Fruit fly (Drosophila melanogaster) whole organism, embryonic: ENCODE results near the gene MED28.
A peak's percentile ranks its signal among the peaks of the same experiment; 100 is the strongest.

Source experiments
- Aef1 ChIP-seq: fragments of 200-800 bp; sonication (Bioruptor generic); IDR thresholded peaks from 3 replicates; pipeline ENCODE4 v1.3.6; 2022; ENCODE audit warnings: missing biosample characterization, missing genetic modification characterization
- Bteb2 ChIP-seq: fragments of 200-800 bp; sonication (Bioruptor generic); optimal IDR thresholded peaks from 2 replicates; lab custom pipeline; 2016; ENCODE audit warnings: missing biosample characterization, missing genetic modification characterization
- CG10431 ChIP-seq: fragments of 200-800 bp; sonication (Bioruptor generic); optimal IDR thresholded peaks from 3 replicates; lab custom pipeline; 2018; ENCODE audit warnings: missing biosample characterization, mild to moderate bottlenecking, missing genetic modification characterization
- CG10462 ChIP-seq: fragments of 200-800 bp; sonication (Bioruptor generic); optimal IDR thresholded peaks from 2 replicates; lab custom pipeline; 2016; ENCODE audit warnings: missing biosample characterization, missing genetic modification characterization
- CG11093 ChIP-seq: fragments of 200-800 bp; sonication (Bioruptor generic); IDR thresholded peaks from 3 replicates; pipeline ENCODE4 v1.3.6; 2022; ENCODE audit warnings: missing biosample characterization, missing genetic modification characterization
- CG11560 ChIP-seq: fragments of 200-800 bp; sonication (Bioruptor generic); IDR thresholded peaks from 3 replicates; pipeline ENCODE4 v1.3.6; 2022; ENCODE audit warnings: missing biosample characterization, missing genetic modification characterization
- CG13287 ChIP-seq: fragments of 200-800 bp; sonication (Bioruptor generic); IDR thresholded peaks from 2 replicates; pipeline ENCODE4 v1.3.6; 2022; ENCODE audit warnings: missing biosample characterization, missing genetic modification characterization; ENCODE audit not compliant: partially characterized antibody
- CG13775 ChIP-seq: fragments of 200-800 bp; sonication (Bioruptor generic); optimal IDR thresholded peaks from 3 replicates; lab custom pipeline; 2017; ENCODE audit warnings: missing biosample characterization, mild to moderate bottlenecking, missing genetic modification characterization
- CG14050 ChIP-seq: fragments of 200-800 bp; sonication (Bioruptor generic); IDR thresholded peaks from 3 replicates; pipeline ENCODE4 v1.3.6; 2022; ENCODE audit warnings: missing biosample characterization, missing genetic modification characterization
- CG15601 ChIP-seq: fragments of 200-800 bp; sonication (Bioruptor generic); optimal IDR thresholded peaks from 3 replicates; lab custom pipeline; 2019; ENCODE audit warnings: missing biosample characterization, mild to moderate bottlenecking, missing genetic modification characterization, moderate library complexity
- CG17328 ChIP-seq: fragments of 200-800 bp; sonication (Bioruptor generic); IDR thresholded peaks from 2 replicates; pipeline ENCODE4 v1.3.6; 2022; ENCODE audit warnings: missing biosample characterization, missing genetic modification characterization
- CG18764 ChIP-seq: fragments of 200-800 bp; sonication (Bioruptor generic); optimal IDR thresholded peaks from 3 replicates; lab custom pipeline; 2016; ENCODE audit warnings: missing biosample characterization, missing genetic modification characterization
- CG3065 ChIP-seq: fragments of 200-800 bp; sonication (Bioruptor generic); optimal IDR thresholded peaks from 2 replicates; lab custom pipeline; 2016; ENCODE audit warnings: missing biosample characterization, missing genetic modification characterization
- CG32532 ChIP-seq: fragments of 200-800 bp; sonication (Bioruptor generic); IDR thresholded peaks from 2 replicates; pipeline ENCODE4 v1.3.6; 2022; ENCODE audit warnings: missing biosample characterization, missing genetic modification characterization
- CG32767 ChIP-seq: fragments of 200-800 bp; sonication (Bioruptor generic); IDR thresholded peaks from 2 replicates; pipeline ENCODE4 v1.3.6; 2022; ENCODE audit warnings: missing biosample characterization, missing genetic modification characterization
- CG3281 ChIP-seq: fragments of 200-800 bp; sonication (Bioruptor generic); optimal IDR thresholded peaks from 3 replicates; lab custom pipeline; 2017; ENCODE audit warnings: missing biosample characterization, mild to moderate bottlenecking, missing genetic modification characterization
- CG3407 ChIP-seq: fragments of 200-800 bp; sonication (Bioruptor generic); optimal IDR thresholded peaks from 2 replicates; lab custom pipeline; 2018; ENCODE audit warnings: missing biosample characterization, mild to moderate bottlenecking, missing genetic modification characterization
- CG3995 ChIP-seq: fragments of 200-800 bp; sonication (Bioruptor generic); optimal IDR thresholded peaks from 3 replicates; lab custom pipeline; 2016; ENCODE audit warnings: missing biosample characterization, missing genetic modification characterization
- CG4617 ChIP-seq: fragments of 200-800 bp; sonication (Bioruptor generic); optimal IDR thresholded peaks from 3 replicates; lab custom pipeline; 2016; ENCODE audit warnings: missing biosample characterization, missing genetic modification characterization, borderline replicate concordance
- CG4707 ChIP-seq: fragments of 200-800 bp; sonication (Bioruptor generic); optimal IDR thresholded peaks from 2 replicates; lab custom pipeline; 2018; ENCODE audit warnings: missing biosample characterization, mild to moderate bottlenecking, missing genetic modification characterization, moderate library complexity
- CG6791 ChIP-seq: fragments of 200-800 bp; sonication (Bioruptor generic); IDR thresholded peaks from 3 replicates; pipeline ENCODE4 v1.3.6; 2022; ENCODE audit warnings: missing biosample characterization, missing genetic modification characterization; ENCODE audit not compliant: partially characterized antibody
- CG7745 ChIP-seq: fragments of 200-800 bp; sonication (Bioruptor generic); optimal IDR thresholded peaks from 2 replicates; lab custom pipeline; 2018; ENCODE audit warnings: missing biosample characterization, mild to moderate bottlenecking, missing genetic modification characterization, moderate library complexity
- CG9727 ChIP-seq: fragments of 200-800 bp; sonication (Bioruptor generic); optimal IDR thresholded peaks from 3 replicates; lab custom pipeline; 2017; ENCODE audit warnings: missing biosample characterization, mild to moderate bottlenecking, missing genetic modification characterization
- CG9932 ChIP-seq: fragments of 200-800 bp; sonication (Bioruptor generic); IDR thresholded peaks from 2 replicates; pipeline ENCODE4 v1.3.6; 2022; ENCODE audit warnings: missing biosample characterization, missing genetic modification characterization
- CkIIα-i1 ChIP-seq: fragments of 200-800 bp; sonication (Bioruptor generic); IDR thresholded peaks from 2 replicates; pipeline ENCODE4 v1.3.6; 2022; ENCODE audit warnings: missing biosample characterization, missing genetic modification characterization
- CoRest ChIP-seq: fragments of 200-800 bp; sonication (Bioruptor generic); optimal IDR thresholded peaks from 3 replicates; lab custom pipeline; 2018; ENCODE audit warnings: missing biosample characterization, mild to moderate bottlenecking, missing genetic modification characterization, moderate library complexity
- Dad ChIP-seq: fragments of 200-800 bp; sonication (Bioruptor generic); optimal IDR thresholded peaks from 3 replicates; lab custom pipeline; 2016; ENCODE audit warnings: missing biosample characterization, missing genetic modification characterization
- MTF-1 ChIP-seq: fragments of 200-800 bp; sonication (Bioruptor generic); optimal IDR thresholded peaks from 2 replicates; lab custom pipeline; 2018; ENCODE audit warnings: missing biosample characterization, mild to moderate bottlenecking, missing genetic modification characterization, borderline replicate concordance
- Max ChIP-seq: fragments of 200-800 bp; sonication (Bioruptor generic); optimal IDR thresholded peaks from 2 replicates; lab custom pipeline; 2016; ENCODE audit warnings: missing biosample characterization, mild to moderate bottlenecking, missing genetic modification characterization
- Med ChIP-seq: fragments of 200-800 bp; sonication (Bioruptor generic); peaks from one replicate; lab custom pipeline; 2016; ENCODE audit warnings: missing biosample characterization, missing genetic modification characterization, mild to moderate bottlenecking, inconsistent platforms, moderate library complexity
- Myb ChIP-seq: fragments of 200-800 bp; sonication (Bioruptor generic); optimal IDR thresholded peaks from 2 replicates; lab custom pipeline; 2016; ENCODE audit warnings: missing biosample characterization, missing genetic modification characterization
- Pdp1 ChIP-seq, 2 experiments: fragments of 200-800 bp; sonication (Bioruptor generic); optimal IDR thresholded peaks; 3 replicates each; lab custom pipeline; 2016; ENCODE audit warnings: missing biosample characterization in 2 of 2, missing genetic modification characterization in 2 of 2, mild to moderate bottlenecking in 1 of 2, moderate library complexity in 1 of 2
- YL-1 ChIP-seq: fragments of 200-800 bp; sonication (Bioruptor generic); optimal IDR thresholded peaks from 3 replicates; lab custom pipeline; 2017; ENCODE audit warnings: missing biosample characterization, mild to moderate bottlenecking, missing genetic modification characterization
- ab ChIP-seq: fragments of 200-800 bp; sonication (Bioruptor generic); optimal IDR thresholded peaks from 2 replicates; lab custom pipeline; 2016; ENCODE audit warnings: missing biosample characterization, missing genetic modification characterization
- cg ChIP-seq: fragments of 200-800 bp; sonication (Bioruptor generic); optimal IDR thresholded peaks from 3 replicates; lab custom pipeline; 2019; ENCODE audit warnings: missing biosample characterization, mild to moderate bottlenecking, missing genetic modification characterization, moderate library complexity
- chif ChIP-seq, 2 experiments: fragments of 200-800 bp; sonication (Bioruptor generic); optimal IDR thresholded peaks; 3 replicates each; lab custom pipeline; 2016; ENCODE audit warnings: missing biosample characterization in 2 of 2, missing genetic modification characterization in 2 of 2
- corto ChIP-seq: fragments of 200-800 bp; sonication (Bioruptor generic); optimal IDR thresholded peaks from 2 replicates; lab custom pipeline; 2016; ENCODE audit warnings: missing biosample characterization, mild to moderate bottlenecking, missing genetic modification characterization, moderate library complexity
- dmrt11E ChIP-seq: fragments of 200-800 bp; sonication (Bioruptor generic); optimal IDR thresholded peaks from 3 replicates; lab custom pipeline; 2018; ENCODE audit warnings: missing biosample characterization, mild to moderate bottlenecking, missing genetic modification characterization, moderate library complexity
- gfzf ChIP-seq: fragments of 200-800 bp; sonication (Bioruptor generic); optimal IDR thresholded peaks from 2 replicates; lab custom pipeline; 2016; ENCODE audit warnings: missing biosample characterization, mild to moderate bottlenecking, missing genetic modification characterization, moderate library complexity
- hth ChIP-seq: fragments of >200 bp; optimal IDR thresholded peaks from 2 replicates; lab custom pipeline; 2017; ENCODE audit warnings: inconsistent platforms
- jing ChIP-seq: fragments of 200-800 bp; sonication (Bioruptor generic); optimal IDR thresholded peaks from 2 replicates; lab custom pipeline; 2018; ENCODE audit warnings: missing biosample characterization, mild to moderate bottlenecking, missing genetic modification characterization
- nmo ChIP-seq: fragments of 200-800 bp; sonication (Bioruptor generic); optimal IDR thresholded peaks from 2 replicates; lab custom pipeline; 2018; ENCODE audit warnings: missing biosample characterization, mild to moderate bottlenecking, missing genetic modification characterization, moderate library complexity
- pho ChIP-seq: fragments of 200-800 bp; sonication (Bioruptor generic); optimal IDR thresholded peaks from 2 replicates; lab custom pipeline; 2016; ENCODE audit warnings: missing biosample characterization, missing genetic modification characterization
- ro ChIP-seq: fragments of 200-800 bp; sonication (Bioruptor generic); IDR thresholded peaks from 2 replicates; pipeline ENCODE4 v1.3.6; 2022; ENCODE audit warnings: missing biosample characterization, missing genetic modification characterization
- sisA ChIP-seq: fragments of 200-800 bp; sonication (Bioruptor generic); IDR thresholded peaks from 2 replicates; pipeline ENCODE4 v1.3.6; 2022; ENCODE audit warnings: missing biosample characterization, missing genetic modification characterization
- stc ChIP-seq: fragments of 200-800 bp; sonication (Bioruptor generic); IDR thresholded peaks from 2 replicates; pipeline ENCODE4 v1.3.6; 2022; ENCODE audit warnings: missing biosample characterization, missing genetic modification characterization
- sug ChIP-seq: fragments of 200-800 bp; optimal IDR thresholded peaks from 2 replicates; lab custom pipeline; 2019; ENCODE audit warnings: missing biosample characterization, mild to moderate bottlenecking, missing genetic modification characterization, moderate library complexity
- twi ChIP-seq: fragments of 200-800 bp; optimal IDR thresholded peaks from 2 replicates; lab custom pipeline; 2019; ENCODE audit warnings: missing biosample characterization, mild to moderate bottlenecking, missing genetic modification characterization, moderate library complexity
- unpg ChIP-seq: fragments of 200-800 bp; sonication (Bioruptor generic); optimal IDR thresholded peaks from 3 replicates; lab custom pipeline; 2018; ENCODE audit warnings: missing biosample characterization, mild to moderate bottlenecking, missing genetic modification characterization, moderate library complexity
- zfh2 ChIP-seq: fragments of 200-800 bp; sonication (Bioruptor generic); optimal IDR thresholded peaks from 2 replicates; lab custom pipeline; 2016; ENCODE audit warnings: missing biosample characterization, missing genetic modification characterization

Gene MED28

DNA sequence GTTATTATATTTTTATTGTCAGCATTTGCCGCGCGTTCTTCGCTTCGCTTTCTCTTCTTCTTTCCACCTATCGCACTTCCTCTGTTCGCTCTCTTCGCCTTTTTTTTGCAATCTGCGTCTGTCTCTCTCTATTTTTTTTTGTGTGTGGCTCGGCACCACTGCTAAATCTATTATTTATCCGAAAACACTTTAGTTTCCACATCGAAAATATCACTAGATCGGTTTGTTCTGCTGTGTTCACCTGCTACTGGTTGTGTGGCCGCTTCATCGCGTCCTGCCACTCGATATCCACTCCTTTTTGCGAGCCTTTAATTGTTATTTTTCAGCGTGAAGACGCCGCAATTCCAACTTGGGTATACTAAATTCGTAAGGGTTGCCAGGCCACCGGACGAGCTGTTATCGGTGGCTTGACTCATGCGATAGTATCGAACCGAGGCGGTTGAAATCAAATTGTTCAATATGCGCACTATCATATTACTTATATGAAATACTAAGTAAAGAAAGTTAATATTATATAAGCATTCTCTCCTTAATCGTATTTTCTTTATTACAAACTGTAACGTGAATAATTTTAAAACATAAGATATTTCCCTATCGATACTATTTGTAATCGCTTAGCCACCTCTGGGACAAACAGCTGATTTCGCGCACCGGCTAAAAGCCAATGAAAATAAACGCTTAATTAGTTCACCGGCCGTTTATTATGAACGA lies 5.8 kb downstream of the MED28 start, which contains the start of the genes XNP, CG42488 and CG5116 (continued):
- peak; percentile 44 for TF ChIP-seq twi
- peak; percentile 86 for TF ChIP-seq CG9932 (GFP tag; lab: Robert Waterston, UW)
- no peak for TF ChIP-seq CkIIα-i1 (GFP tag; lab: Robert Waterston, UW)
- no peak for TF ChIP-seq CG7745 (tag; lab: Kevin White, UChicago)
- peak; percentile 56 for TF ChIP-seq zfh2 (GFP tag; lab: Kevin White, UChicago)
- no peak for TF ChIP-seq cg (GFP tag; lab: Kevin White, UChicago)
- TF ChIP-seq gfzf (GFP tag; lab: Kevin White, UChicago) = no peak
- TF ChIP-seq Dad = peak; percentile 52
- peak in 1 of 2 experiments; percentile 43 for TF ChIP-seq Pdp1 (GFP tag; optimal IDR thresholded peaks at IDR 0.05; lab: Kevin White, UChicago)
- TF ChIP-seq unpg (GFP tag; lab: Kevin White, UChicago) = no peak
- peak; percentile 36 for TF ChIP-seq pho
- no peak for TF ChIP-seq CG10431 (GFP tag; lab: Kevin White, UChicago)
- peak; percentile 34; the same call in 1 of the 2 replicates for TF ChIP-seq sisA (GFP tag; lab: Robert Waterston, UW)
- TF ChIP-seq CG3065 (GFP tag; lab: Kevin White, UChicago) = no peak
- TF ChIP-seq CG15601 = no peak
- TF ChIP-seq CG18764 (GFP tag; lab: Kevin White, UChicago) = no peak
- peak; percentile 70 for TF ChIP-seq CG13775
- no peak for TF ChIP-seq ab (GFP tag; lab: Kevin White, UChicago)
- TF ChIP-seq Bteb2 (GFP tag; lab: Kevin White, UChicago) = no peak
- peak; percentile 57 for TF ChIP-seq CG9727 (GFP tag; lab: Kevin White, UChicago)
- no peak for TF ChIP-seq MTF-1 (GFP tag; lab: Kevin White, UChicago)
- TF ChIP-seq jing (GFP tag; lab: Kevin White, UChicago) = no peak
- TF ChIP-seq CG11093 = no peak
- no peak for TF ChIP-seq CG3407
- TF ChIP-seq sug = peak; percentile 75
- peak; percentile 88 for TF ChIP-seq YL-1
- TF ChIP-seq hth = no peak
- peak; percentile 48 for TF ChIP-seq dmrt11E (tag; lab: Kevin White, UChicago)
- TF ChIP-seq CG17328 = peak; percentile 37; the same call in 1 of the 2 replicates
- peak; percentile 68 for TF ChIP-seq CG3281 (GFP tag; lab: Kevin White, UChicago)
- TF ChIP-seq CG13287 (GFP tag; lab: Robert Waterston, UW) = peak; percentile 99
- peak; percentile 68 for TF ChIP-seq CG32532 (GFP tag; lab: Robert Waterston, UW)
- peak in 1 of 2 experiments; percentile 25 for TF ChIP-seq chif (GFP tag; optimal IDR thresholded peaks at IDR 0.05; lab: Kevin White, UChicago)
- peak; percentile 82 for TF ChIP-seq nmo (GFP tag; lab: Kevin White, UChicago)
- peak; percentile 70 for TF ChIP-seq CoRest (tag; lab: Kevin White, UChicago)
- TF ChIP-seq CG3995 (GFP tag; lab: Kevin White, UChicago) = no peak
- TF ChIP-seq CG6791 (GFP tag; lab: Robert Waterston, UW) = peak; percentile 97
- TF ChIP-seq CG10462 = no peak
- no peak for TF ChIP-seq CG4707 (GFP tag; lab: Kevin White, UChicago)
- TF ChIP-seq corto = no peak
- TF ChIP-seq Max (GFP tag; lab: Kevin White, UChicago) = peak; percentile 66
- TF ChIP-seq Med (GFP tag; lab: Kevin White, UChicago) = peak; percentile 91
- TF ChIP-seq CG11560 (tag; lab: Robert Waterston, UW) = no peak
- TF ChIP-seq Myb (GFP tag; lab: Kevin White, UChicago) = peak; percentile 29
- TF ChIP-seq ro (GFP tag; lab: Robert Waterston, UW) = no peak
- no peak; the same call in 2 of the 3 replicates for TF ChIP-seq CG14050 (GFP tag; lab: Robert Waterston, UW)
- peak; percentile 98 for TF ChIP-seq CG32767 (GFP tag; lab: Robert Waterston, UW)
- no peak for TF ChIP-seq stc (GFP tag; lab: Robert Waterston, UW)
- TF ChIP-seq Aef1 (GFP tag; lab: Robert Waterston, UW) = peak; percentile 40; the same call in 1 of the 3 replicates
- TF ChIP-seq CG4617 (GFP tag; lab: Kevin White, UChicago) = peak; percentile 48
